Fruit fly (Drosophila melanogaster): ENCODE data around the gene bves.

dm6 chrX:21031819-21032261 lies 21.9 kb upstream of the bves start, which contains the start of gene CG1529:
- TF ChIP-seq psq (optimal IDR thresholded peaks at IDR 0.05) (no peak), h (optimal IDR thresholded peaks at IDR 0.05) (no peak)

Data from Kc167 (cell line).